Fruit fly (Drosophila melanogaster): Measurements from ENCODE around the gene CG8132.
A peak's percentile ranks its signal among the peaks of the same experiment; 100 is the strongest.

Gene CG8132

DNA sequence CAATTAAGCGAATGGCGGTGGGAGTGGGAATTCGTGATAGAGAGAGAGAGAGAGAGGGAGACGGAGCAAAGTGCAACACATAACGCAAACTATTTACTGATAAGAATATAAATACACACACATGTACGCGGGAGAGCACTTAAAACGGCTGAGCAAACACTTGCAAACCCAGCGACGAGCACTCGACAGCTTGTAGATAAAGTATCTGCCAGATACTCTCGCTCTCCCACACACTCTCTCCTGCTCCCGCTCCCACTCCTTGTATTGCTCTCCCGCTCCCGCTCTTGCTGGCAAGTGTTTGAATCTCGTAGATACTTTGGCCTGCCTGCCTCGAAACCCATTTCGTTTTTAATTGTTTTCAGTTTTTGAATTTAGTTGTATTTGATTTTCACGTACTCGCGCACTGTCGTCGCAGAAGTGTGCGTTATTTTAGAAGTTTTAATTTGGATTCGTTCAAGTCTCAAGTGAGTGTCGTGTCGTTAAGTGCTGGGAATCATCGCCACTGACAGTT lies 26.9 kb downstream of the CG8132 start (continued):
- TF ChIP-seq lmd (GFP tag; IDR thresholded peaks at IDR 0.05) = no peak
- TF ChIP-seq Pdp1 (GFP tag; optimal IDR thresholded peaks at IDR 0.05) = peak in 1 of 2 experiments; percentile 68
- no peak for TF ChIP-seq CG9609 (GFP tag; optimal IDR thresholded peaks at IDR 0.05)
- no peak for TF ChIP-seq CG12155 (GFP tag; optimal IDR thresholded peaks at IDR 0.05)
- TF ChIP-seq mam (GFP tag; optimal IDR thresholded peaks at IDR 0.05) = no peak
- peak; percentile 25; the same call in 1 of the 3 replicates for TF ChIP-seq CG2199 (GFP tag; IDR thresholded peaks at IDR 0.05)
- TF ChIP-seq Oli (tag; optimal IDR thresholded peaks at IDR 0.05) = no peak
- TF ChIP-seq CG4730 (GFP tag; IDR thresholded peaks at IDR 0.05) = no peak
- TF ChIP-seq CG33213 (GFP tag; optimal IDR thresholded peaks at IDR 0.05) = no peak
- peak; percentile 29 for TF ChIP-seq CG12659 (GFP tag; optimal IDR thresholded peaks at IDR 0.05)
- peak; percentile 37; the same call in 1 of the 2 replicates for TF ChIP-seq E2f2 (GFP tag; IDR thresholded peaks at IDR 0.05)
- peak; percentile 87 for TF ChIP-seq lab (GFP tag; optimal IDR thresholded peaks at IDR 0.05)
- peak; percentile 26 for TF ChIP-seq Hey (tag; optimal IDR thresholded peaks at IDR 0.05)
- no peak for TF ChIP-seq CG30020 (tag; optimal IDR thresholded peaks at IDR 0.05)
- no peak for TF ChIP-seq CG30431 (GFP tag; optimal IDR thresholded peaks at IDR 0.05)
- no peak for TF ChIP-seq CG14860 (GFP tag; IDR thresholded peaks at IDR 0.05; ENCODE audit: partially characterized antibody)
- TF ChIP-seq CG31365 (tag; optimal IDR thresholded peaks at IDR 0.05) = peak; percentile 47
- peak; percentile 51 for TF ChIP-seq HLHmδ (GFP tag; optimal IDR thresholded peaks at IDR 0.05)
- no peak for TF ChIP-seq Doc2 (GFP tag; IDR thresholded peaks at IDR 0.05)
- TF ChIP-seq CG2889 (GFP tag; IDR thresholded peaks at IDR 0.05) = no peak
- TF ChIP-seq CG15514 (GFP tag; optimal IDR thresholded peaks at IDR 0.05) = peak; percentile 40
- no peak for TF ChIP-seq CG10565 (GFP tag; optimal IDR thresholded peaks at IDR 0.05)
- TF ChIP-seq danr (GFP tag; IDR thresholded peaks at IDR 0.05) = no peak
- peak; percentile 74 for TF ChIP-seq CG6765 (GFP tag; optimal IDR thresholded peaks at IDR 0.05)
- no peak for TF ChIP-seq Dfd (GFP tag; optimal IDR thresholded peaks at IDR 0.05)
- TF ChIP-seq fd64A (GFP tag; optimal IDR thresholded peaks at IDR 0.05) = peak; percentile 79
- peak; percentile 19 for TF ChIP-seq CG9727 (GFP tag; optimal IDR thresholded peaks at IDR 0.05)
- TF ChIP-seq CG1529 (GFP tag; optimal IDR thresholded peaks at IDR 0.05) = peak; percentile 36
- peak; percentile 70 for TF ChIP-seq CG1832 (GFP tag; optimal IDR thresholded peaks at IDR 0.05)
- peak; percentile 69 for TF ChIP-seq Jarid2 (GFP tag; optimal IDR thresholded peaks at IDR 0.05)
- TF ChIP-seq H15 (GFP tag; IDR thresholded peaks at IDR 0.05) = no peak
- no peak for TF ChIP-seq amos (GFP tag; IDR thresholded peaks at IDR 0.05; ENCODE audit: partially characterized antibody)
- peak; percentile 89 for TF ChIP-seq mirr (GFP tag; optimal IDR thresholded peaks at IDR 0.05)
- no peak for TF ChIP-seq lola (GFP tag; optimal IDR thresholded peaks at IDR 0.05)
- no peak for TF ChIP-seq CG14050 (GFP tag; IDR thresholded peaks at IDR 0.05)
- TF ChIP-seq CG11723 (GFP tag; optimal IDR thresholded peaks at IDR 0.05) = peak; percentile 43
- TF ChIP-seq CG11456 (GFP tag; IDR thresholded peaks at IDR 0.05) = no peak
- peak in 1 of 2 experiments; percentile 57 for TF ChIP-seq Eip74EF (GFP tag; optimal IDR thresholded peaks at IDR 0.05)
- TF ChIP-seq Oaz (GFP tag; IDR thresholded peaks at IDR 0.05) = no peak
- TF ChIP-seq luna (GFP tag; optimal IDR thresholded peaks at IDR 0.05) = no peak
- no peak for TF ChIP-seq crp (GFP tag; optimal IDR thresholded peaks at IDR 0.05)
- peak in 1 of 2 experiments; percentile 86 for TF ChIP-seq insv (GFP tag; optimal IDR thresholded peaks at IDR 0.05)
- TF ChIP-seq pan (optimal IDR thresholded peaks at IDR 0.05) = no peak
- no peak for TF ChIP-seq pan (GFP tag; optimal IDR thresholded peaks at IDR 0.05 in 1 of 2, IDR thresholded peaks at IDR 0.05 in 1 of 2)
- TF ChIP-seq Trl (optimal IDR thresholded peaks at IDR 0.05) = peak; percentile 99 to 100
- TF ChIP-seq Trl (GFP tag; optimal IDR thresholded peaks at IDR 0.05) = peak; percentile 62
- TF ChIP-seq tna (GFP tag; IDR thresholded peaks at IDR 0.05; ENCODE audit: partially characterized antibody) = no peak
- no peak for TF ChIP-seq CG11398 (GFP tag; optimal IDR thresholded peaks at IDR 0.05)
- no peak for TF ChIP-seq hkb (optimal IDR thresholded peaks at IDR 0.05)
- peak; percentile 62 for TF ChIP-seq hkb (GFP tag; IDR thresholded peaks at IDR 0.05)
